Fruit fly (Drosophila melanogaster) whole organism, embryonic: ENCODE data around the gene Scr.

Experiments
- Aef1 ChIP-seq: fragments of 200-800 bp; sonication (Bioruptor generic); IDR thresholded peaks from 3 replicates; pipeline ENCODE4 v1.3.6; 2022; ENCODE audit warnings: missing biosample characterization, missing genetic modification characterization
- CG10267 ChIP-seq: fragments of 200-800 bp; sonication (Bioruptor generic); optimal IDR thresholded peaks from 2 replicates; lab custom pipeline; 2018; ENCODE audit warnings: missing biosample characterization, mild to moderate bottlenecking, missing genetic modification characterization, moderate library complexity
- CG10321 ChIP-seq: fragments of 200-800 bp; sonication (Bioruptor generic); IDR thresholded peaks from 2 replicates; pipeline ENCODE4 v1.3.6; 2022; ENCODE audit warnings: missing biosample characterization, missing genetic modification characterization
- CG11504 ChIP-seq: fragments of 200-800 bp; sonication (Bioruptor generic); optimal IDR thresholded peaks from 3 replicates; lab custom pipeline; 2019; ENCODE audit warnings: missing biosample characterization, mild to moderate bottlenecking, missing genetic modification characterization, moderate library complexity
- CG12155 ChIP-seq: fragments of 200-800 bp; sonication (Bioruptor generic); optimal IDR thresholded peaks from 3 replicates; lab custom pipeline; 2016; ENCODE audit warnings: missing biosample characterization, missing genetic modification characterization
- CG13424 ChIP-seq: fragments of 200-800 bp; sonication (Bioruptor generic); optimal IDR thresholded peaks from 2 replicates; lab custom pipeline; 2019; ENCODE audit warnings: missing biosample characterization, mild to moderate bottlenecking, missing genetic modification characterization, moderate library complexity
- CG14050 ChIP-seq: fragments of 200-800 bp; sonication (Bioruptor generic); IDR thresholded peaks from 3 replicates; pipeline ENCODE4 v1.3.6; 2022; ENCODE audit warnings: missing biosample characterization, missing genetic modification characterization
- CG17361 ChIP-seq: fragments of 200-800 bp; sonication (Bioruptor generic); IDR thresholded peaks from 3 replicates; pipeline ENCODE4 v1.3.6; 2022; ENCODE audit warnings: missing biosample characterization, missing genetic modification characterization
- CG17385 ChIP-seq: fragments of 200-800 bp; sonication (Bioruptor generic); optimal IDR thresholded peaks from 3 replicates; lab custom pipeline; 2018; ENCODE audit warnings: missing biosample characterization, mild to moderate bottlenecking, missing genetic modification characterization
- CG18262 ChIP-seq: fragments of 200-800 bp; optimal IDR thresholded peaks from 3 replicates; lab custom pipeline; 2019; ENCODE audit warnings: missing biosample characterization, mild to moderate bottlenecking, missing genetic modification characterization, moderate library complexity
- CG1832 ChIP-seq: fragments of 200-800 bp; sonication (Bioruptor generic); optimal IDR thresholded peaks from 2 replicates; lab custom pipeline; 2017; ENCODE audit warnings: missing biosample characterization, mild to moderate bottlenecking, missing genetic modification characterization, inconsistent platforms
- CG33557 ChIP-seq: fragments of 200-800 bp; sonication (Bioruptor generic); optimal IDR thresholded peaks from 2 replicates; lab custom pipeline; 2019; ENCODE audit warnings: missing biosample characterization, mild to moderate bottlenecking, missing genetic modification characterization, moderate library complexity
- CG3407 ChIP-seq: fragments of 200-800 bp; sonication (Bioruptor generic); optimal IDR thresholded peaks from 2 replicates; lab custom pipeline; 2018; ENCODE audit warnings: missing biosample characterization, mild to moderate bottlenecking, missing genetic modification characterization
- CG7271 ChIP-seq: fragments of 200-800 bp; sonication (Bioruptor generic); optimal IDR thresholded peaks from 2 replicates; lab custom pipeline; 2018; ENCODE audit warnings: missing biosample characterization, mild to moderate bottlenecking, missing genetic modification characterization, moderate library complexity
- CG8478 ChIP-seq: fragments of >200 bp; optimal IDR thresholded peaks from 2 replicates; lab custom pipeline; 2018
- CG9727 ChIP-seq: fragments of 200-800 bp; sonication (Bioruptor generic); optimal IDR thresholded peaks from 3 replicates; lab custom pipeline; 2017; ENCODE audit warnings: missing biosample characterization, mild to moderate bottlenecking, missing genetic modification characterization
- CoRest ChIP-seq: fragments of 200-800 bp; sonication (Bioruptor generic); optimal IDR thresholded peaks from 3 replicates; lab custom pipeline; 2018; ENCODE audit warnings: missing biosample characterization, mild to moderate bottlenecking, missing genetic modification characterization, moderate library complexity
- D19A ChIP-seq: fragments of 200-800 bp; optimal IDR thresholded peaks from 3 replicates; lab custom pipeline; 2019; ENCODE audit warnings: missing biosample characterization, mild to moderate bottlenecking, missing genetic modification characterization, moderate library complexity
- HmgD ChIP-seq: fragments of 200-800 bp; sonication (Bioruptor generic); optimal IDR thresholded peaks from 3 replicates; lab custom pipeline; 2016; ENCODE audit warnings: missing biosample characterization, missing genetic modification characterization
- HmgZ ChIP-seq: fragments of 200-800 bp; sonication (Bioruptor generic); optimal IDR thresholded peaks from 2 replicates; lab custom pipeline; 2018; ENCODE audit warnings: missing biosample characterization, mild to moderate bottlenecking, missing genetic modification characterization
- Jarid2 ChIP-seq: fragments of 200-800 bp; sonication (Bioruptor generic); optimal IDR thresholded peaks from 3 replicates; lab custom pipeline; 2017; ENCODE audit warnings: mild to moderate bottlenecking, missing biosample characterization, missing genetic modification reagents, missing genetic modification characterization
- Lhr ChIP-seq: fragments of 200-800 bp; sonication (Bioruptor generic); optimal IDR thresholded peaks from 3 replicates; lab custom pipeline; 2017; ENCODE audit warnings: mild to moderate bottlenecking, missing biosample characterization, missing genetic modification reagents, missing genetic modification characterization
- MESR4 ChIP-seq: fragments of 200-800 bp; sonication (Bioruptor generic); optimal IDR thresholded peaks from 2 replicates; lab custom pipeline; 2018; ENCODE audit warnings: missing biosample characterization, mild to moderate bottlenecking, missing genetic modification characterization, moderate library complexity
- Mrtf ChIP-seq: fragments of 200-800 bp; sonication (Bioruptor generic); IDR thresholded peaks from 3 replicates; pipeline ENCODE4 v1.3.6; 2022; ENCODE audit warnings: missing biosample characterization, missing genetic modification characterization
- Nf-YB ChIP-seq: fragments of 200-800 bp; sonication (Bioruptor generic); optimal IDR thresholded peaks from 3 replicates; lab custom pipeline; 2019; ENCODE audit warnings: missing biosample characterization, mild to moderate bottlenecking, missing genetic modification characterization, moderate library complexity
- Opbp ChIP-seq: fragments of 200-800 bp; sonication (Bioruptor generic); IDR thresholded peaks from 3 replicates; pipeline ENCODE4 v1.3.6; 2022; ENCODE audit warnings: missing biosample characterization, missing genetic modification characterization; ENCODE audit not compliant: partially characterized antibody
- Poxn ChIP-seq: fragments of 200-800 bp; sonication (Bioruptor generic); IDR thresholded peaks from 2 replicates; pipeline ENCODE4 v1.3.6; 2022; ENCODE audit warnings: missing biosample characterization, missing genetic modification characterization
- Rfx ChIP-seq: fragments of 200-800 bp; sonication (Bioruptor generic); IDR thresholded peaks from 2 replicates; pipeline ENCODE4 v1.3.6; 2022; ENCODE audit warnings: missing biosample characterization, missing genetic modification characterization
- Side ChIP-seq: fragments of 200-800 bp; sonication (Bioruptor generic); optimal IDR thresholded peaks from 2 replicates; lab custom pipeline; 2016; ENCODE audit warnings: missing biosample characterization, missing genetic modification characterization
- TFAM ChIP-seq: fragments of 200-800 bp; sonication (Bioruptor generic); optimal IDR thresholded peaks from 2 replicates; lab custom pipeline; 2017; ENCODE audit warnings: missing biosample characterization, missing genetic modification characterization, inconsistent platforms
- chn ChIP-seq: fragments of 200-800 bp; sonication (Bioruptor generic); optimal IDR thresholded peaks from 2 replicates; lab custom pipeline; 2016; ENCODE audit warnings: missing biosample characterization, missing genetic modification characterization
- dmrt11E ChIP-seq: fragments of 200-800 bp; sonication (Bioruptor generic); optimal IDR thresholded peaks from 3 replicates; lab custom pipeline; 2018; ENCODE audit warnings: missing biosample characterization, mild to moderate bottlenecking, missing genetic modification characterization, moderate library complexity
- en ChIP-seq: fragments of 200-800 bp; sonication (Bioruptor generic); optimal IDR thresholded peaks from 2 replicates; lab custom pipeline; 2016; ENCODE audit warnings: missing biosample characterization, missing genetic modification characterization
- fd96Cb ChIP-seq: fragments of 200-800 bp; sonication (Bioruptor generic); optimal IDR thresholded peaks from 2 replicates; lab custom pipeline; 2018; ENCODE audit warnings: missing biosample characterization, mild to moderate bottlenecking, missing genetic modification characterization, moderate library complexity
- fu2 ChIP-seq: fragments of 200-800 bp; sonication (Bioruptor generic); optimal IDR thresholded peaks from 2 replicates; lab custom pipeline; 2016; ENCODE audit warnings: missing biosample characterization, missing genetic modification characterization
- grn ChIP-seq: fragments of 200-800 bp; sonication (Bioruptor generic); optimal IDR thresholded peaks from 3 replicates; lab custom pipeline; 2017; ENCODE audit warnings: missing biosample characterization, missing genetic modification characterization
- gro ChIP-seq: fragments of 200-800 bp; sonication (Bioruptor generic); optimal IDR thresholded peaks from 2 replicates; lab custom pipeline; 2016; ENCODE audit warnings: missing biosample characterization, missing genetic modification characterization
- insv ChIP-seq, 2 experiments: fragments of 200-800 bp; sonication (Bioruptor generic); optimal IDR thresholded peaks; 3 replicates each; lab custom pipeline; 2016 to 2018; ENCODE audit warnings: missing biosample characterization in 2 of 2, missing genetic modification characterization in 2 of 2
- knrl ChIP-seq: fragments of 200-800 bp; sonication (Bioruptor generic); IDR thresholded peaks from 3 replicates; pipeline ENCODE4 v1.3.6; 2022; ENCODE audit warnings: missing biosample characterization, missing genetic modification characterization; ENCODE audit not compliant: partially characterized antibody
- mld ChIP-seq: fragments of 200-800 bp; sonication (Bioruptor generic); IDR thresholded peaks from 3 replicates; pipeline ENCODE4 v1.3.6; 2022; ENCODE audit warnings: missing biosample characterization, missing genetic modification characterization; ENCODE audit not compliant: partially characterized antibody
- pb ChIP-seq: fragments of 200-800 bp; sonication (Bioruptor generic); optimal IDR thresholded peaks from 3 replicates; lab custom pipeline; 2016; ENCODE audit warnings: missing biosample characterization, missing genetic modification characterization
- phol ChIP-seq: fragments of 200-800 bp; sonication (Bioruptor generic); optimal IDR thresholded peaks from 3 replicates; lab custom pipeline; 2018; ENCODE audit warnings: missing biosample characterization, mild to moderate bottlenecking, missing genetic modification characterization, moderate library complexity
- pnt ChIP-seq: fragments of 200-800 bp; sonication (Bioruptor generic); optimal IDR thresholded peaks from 3 replicates; lab custom pipeline; 2016; ENCODE audit warnings: missing biosample characterization, missing genetic modification characterization
- ranshi ChIP-seq: fragments of 200-800 bp; sonication (Bioruptor generic); IDR thresholded peaks from 2 replicates; pipeline ENCODE4 v1.3.6; 2022; ENCODE audit warnings: missing biosample characterization, missing genetic modification characterization
- sens ChIP-seq: fragments of 200-800 bp; sonication (Bioruptor generic); peaks from one replicate; lab custom pipeline; 2016; ENCODE audit warnings: missing biosample characterization, missing genetic modification characterization
- shn ChIP-seq: fragments of 200-800 bp; sonication (Bioruptor generic); optimal IDR thresholded peaks from 3 replicates; lab custom pipeline; 2016; ENCODE audit warnings: missing biosample characterization, missing genetic modification characterization
- sna ChIP-seq: fragments of 200-800 bp; sonication (Bioruptor generic); IDR thresholded peaks from 2 replicates; pipeline ENCODE4 v1.3.6; 2022; ENCODE audit warnings: missing biosample characterization, missing genetic modification characterization; ENCODE audit not compliant: partially characterized antibody
- tin ChIP-seq: fragments of 200-800 bp; sonication (Bioruptor generic); optimal IDR thresholded peaks from 3 replicates; lab custom pipeline; 2016; ENCODE audit warnings: missing biosample characterization, missing genetic modification characterization
- wdn ChIP-seq: fragments of 200-800 bp; sonication (Bioruptor generic); IDR thresholded peaks from 2 replicates; pipeline ENCODE4 v1.3.6; 2022; ENCODE audit warnings: missing biosample characterization, missing genetic modification characterization
- zfh1 ChIP-seq: fragments of 200-800 bp; sonication (Bioruptor generic); IDR thresholded peaks from 3 replicates; pipeline ENCODE4 v1.3.6; 2022; ENCODE audit warnings: missing biosample characterization, missing genetic modification characterization

The Scr gene

DNA sequence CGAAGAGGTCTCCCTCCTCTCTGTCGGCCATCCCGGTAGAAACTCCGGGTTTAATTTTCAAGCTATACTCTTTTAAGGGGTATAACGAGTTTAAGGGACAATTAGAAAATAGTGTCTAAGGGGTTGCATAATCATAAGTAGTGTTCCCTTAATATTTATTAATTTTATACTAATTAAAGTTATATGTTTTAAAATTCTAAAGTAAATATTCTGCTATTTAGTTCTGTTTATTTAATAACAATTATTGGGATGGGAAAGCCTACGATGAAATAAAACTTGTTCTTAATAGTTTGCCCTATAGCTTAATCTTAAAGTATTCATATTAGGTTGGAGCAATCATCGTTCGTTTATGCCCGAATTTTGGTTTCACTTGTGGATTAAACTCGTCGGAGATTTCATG lies 49.1 kb upstream of the Scr start (continued):
- TF ChIP-seq D19A (tag; lab: Kevin White, UChicago), result peak; percentile 91
- TF ChIP-seq phol (tag; lab: Kevin White, UChicago), result peak; percentile 7
- TF ChIP-seq CG9727 (GFP tag; lab: Kevin White, UChicago), result no peak
- TF ChIP-seq CG18262 (tag; lab: Kevin White, UChicago), result peak; percentile 30
- TF ChIP-seq CG10267 (tag; lab: Kevin White, UChicago), result peak; percentile 3
- no peak for TF ChIP-seq sna
- no peak for TF ChIP-seq Poxn (GFP tag; lab: Robert Waterston, UW)
- TF ChIP-seq fu2 (GFP tag; lab: Kevin White, UChicago), result no peak
- TF ChIP-seq dmrt11E (tag; lab: Kevin White, UChicago), result peak; percentile 33
- no peak for TF ChIP-seq insv (GFP tag; optimal IDR thresholded peaks at IDR 0.05; lab: Kevin White, UChicago)
- peak; percentile 16 for TF ChIP-seq CoRest
- peak; percentile 25 for TF ChIP-seq CG11504 (tag; lab: Kevin White, UChicago)
- no peak for TF ChIP-seq en (GFP tag; lab: Kevin White, UChicago)
- TF ChIP-seq CG13424 (tag; lab: Kevin White, UChicago), result peak; percentile 9

DNA sequence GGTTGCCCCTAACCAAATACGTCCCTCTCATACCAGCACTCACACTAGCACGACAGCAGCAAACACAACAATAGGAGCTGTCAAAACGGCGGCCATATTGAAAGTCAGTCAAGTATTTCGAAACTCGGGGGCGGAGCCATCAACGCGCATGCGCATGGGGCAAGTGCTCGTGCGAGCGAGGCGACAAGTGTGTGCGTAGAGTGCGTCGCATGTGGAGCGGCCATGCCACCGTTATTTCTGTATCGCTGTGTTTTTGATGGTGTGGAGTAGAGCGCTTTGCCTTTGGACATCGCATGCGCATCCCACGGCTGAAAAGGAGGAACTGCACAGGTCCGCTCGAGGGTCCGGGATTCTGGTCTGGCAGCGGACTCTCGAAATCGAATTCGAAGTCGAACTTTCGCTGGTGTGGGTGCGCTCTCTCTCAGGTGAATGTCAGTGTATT lies 43.4 kb upstream of the Scr start:
- peak; percentile 96 for TF ChIP-seq Nf-YB (GFP tag; lab: Kevin White, UChicago)
- no peak for TF ChIP-seq Lhr (GFP tag; lab: Kevin White, UChicago)
- peak; percentile 98 for TF ChIP-seq CG10321
- TF ChIP-seq pnt, result no peak
- TF ChIP-seq CG1832 (GFP tag; lab: Kevin White, UChicago), result peak; percentile 95
- peak; percentile 72 for TF ChIP-seq sens (GFP tag; lab: Kevin White, UChicago)
- TF ChIP-seq ranshi (GFP tag; lab: Robert Waterston, UW), result no peak; the same call in 1 of the 2 replicates
- no peak for TF ChIP-seq wdn
- no peak for TF ChIP-seq pb
- no peak for TF ChIP-seq CG12155 (GFP tag; lab: Kevin White, UChicago)
- TF ChIP-seq TFAM, result no peak
- TF ChIP-seq CG33557 (GFP tag; lab: Kevin White, UChicago), result peak; percentile 24
- no peak for TF ChIP-seq CG7271 (tag; lab: Kevin White, UChicago)
- TF ChIP-seq chn, result no peak
- peak; percentile 5 for TF ChIP-seq tin
- no peak for TF ChIP-seq Rfx (GFP tag; lab: Robert Waterston, UW)
- TF ChIP-seq HmgD (GFP tag; lab: Kevin White, UChicago), result no peak
- no peak for TF ChIP-seq HmgZ (tag; lab: Kevin White, UChicago)
- no peak for TF ChIP-seq CG14050 (GFP tag; lab: Robert Waterston, UW)
- no peak for TF ChIP-seq Side
- no peak for TF ChIP-seq Mrtf
- TF ChIP-seq CG8478, result peak; percentile 98
- TF ChIP-seq mld (GFP tag; lab: Robert Waterston, UW), result no peak
- no peak for TF ChIP-seq grn (GFP tag; lab: Kevin White, UChicago)
- 0 out of 3 replicates have a peak, but pooled peaks have one; percentile 13 for TF ChIP-seq knrl
- TF ChIP-seq Aef1 (GFP tag; lab: Robert Waterston, UW), result no peak
- TF ChIP-seq shn (GFP tag; lab: Kevin White, UChicago), result no peak
- TF ChIP-seq CG17385 (GFP tag; lab: Kevin White, UChicago), result no peak
- TF ChIP-seq gro (GFP tag; lab: Kevin White, UChicago), result no peak
- TF ChIP-seq CG17361 (GFP tag; lab: Robert Waterston, UW), result no peak
- TF ChIP-seq Jarid2 (GFP tag; lab: Kevin White, UChicago), result peak; percentile 49
- no peak; the same call in 2 of the 3 replicates for TF ChIP-seq Opbp (GFP tag; lab: Robert Waterston, UW)
- no peak for TF ChIP-seq CG3407 (GFP tag; lab: Kevin White, UChicago)
- no peak for TF ChIP-seq fd96Cb (tag; lab: Kevin White, UChicago)
- TF ChIP-seq zfh1 (GFP tag; lab: Robert Waterston, UW), result no peak
- no peak for TF ChIP-seq MESR4 (GFP tag; lab: Kevin White, UChicago)
- TF ChIP-seq sna, result no peak
